Fruit fly (Drosophila melanogaster) whole organism, embryonic: ENCODE measurements around the gene CG43897.

Experiments
- CG10321 ChIP-seq: fragments of 200-800 bp; sonication (Bioruptor generic); IDR thresholded peaks from 2 replicates; pipeline ENCODE4 v1.3.6; 2022; ENCODE audit warnings: missing biosample characterization, missing genetic modification characterization
- CG10565 ChIP-seq: fragments of 200-800 bp; sonication (Bioruptor generic); optimal IDR thresholded peaks from 3 replicates; lab custom pipeline; 2016; ENCODE audit warnings: missing biosample characterization, mild to moderate bottlenecking, missing genetic modification characterization
- CG11696 ChIP-seq: fragments of 200-800 bp; sonication (Bioruptor generic); IDR thresholded peaks from 2 replicates; pipeline ENCODE4 v1.3.6; 2022; ENCODE audit warnings: missing biosample characterization, missing genetic modification characterization
- CG12071 ChIP-seq: fragments of 200-800 bp; sonication (Bioruptor generic); optimal IDR thresholded peaks from 3 replicates; lab custom pipeline; 2018; ENCODE audit warnings: missing biosample characterization, mild to moderate bottlenecking, missing genetic modification characterization
- CG14050 ChIP-seq: fragments of 200-800 bp; sonication (Bioruptor generic); IDR thresholded peaks from 3 replicates; pipeline ENCODE4 v1.3.6; 2022; ENCODE audit warnings: missing biosample characterization, missing genetic modification characterization
- CG14860 ChIP-seq: fragments of 200-800 bp; sonication (Bioruptor generic); IDR thresholded peaks from 3 replicates; pipeline ENCODE4 v1.3.6; 2022; ENCODE audit warnings: missing biosample characterization, missing genetic modification characterization; ENCODE audit not compliant: partially characterized antibody
- CG15011 ChIP-seq: fragments of 200-800 bp; sonication (Bioruptor generic); optimal IDR thresholded peaks from 3 replicates; lab custom pipeline; 2018; ENCODE audit warnings: missing biosample characterization, mild to moderate bottlenecking, missing genetic modification characterization
- CG15479 ChIP-seq: fragments of 200-800 bp; sonication (Bioruptor generic); optimal IDR thresholded peaks from 3 replicates; lab custom pipeline; 2019; ENCODE audit warnings: missing biosample characterization, mild to moderate bottlenecking, missing genetic modification characterization, moderate library complexity
- CG1647 ChIP-seq: fragments of 200-800 bp; sonication (Bioruptor generic); optimal IDR thresholded peaks from 3 replicates; lab custom pipeline; 2016; ENCODE audit warnings: missing biosample characterization, missing genetic modification characterization
- CG16813 ChIP-seq: fragments of 200-800 bp; sonication (Bioruptor generic); IDR thresholded peaks from 3 replicates; pipeline ENCODE4 v1.3.6; 2022; ENCODE audit warnings: missing biosample characterization, missing genetic modification characterization; ENCODE audit not compliant: partially characterized antibody
- CG17186 ChIP-seq: fragments of 200-800 bp; sonication (Bioruptor generic); optimal IDR thresholded peaks from 3 replicates; lab custom pipeline; 2017; ENCODE audit warnings: missing biosample characterization, missing genetic modification reagents, missing genetic modification characterization
- CG2116 ChIP-seq: fragments of 200-800 bp; sonication (Bioruptor generic); optimal IDR thresholded peaks from 3 replicates; lab custom pipeline; 2018; ENCODE audit warnings: missing biosample characterization, mild to moderate bottlenecking, missing genetic modification characterization
- CG30020 ChIP-seq: fragments of 200-800 bp; optimal IDR thresholded peaks from 2 replicates; lab custom pipeline; 2019; ENCODE audit warnings: missing biosample characterization, mild to moderate bottlenecking, missing genetic modification characterization, moderate library complexity
- CG30403 ChIP-seq: fragments of 200-800 bp; sonication (Bioruptor generic); optimal IDR thresholded peaks from 3 replicates; lab custom pipeline; 2016; ENCODE audit warnings: missing biosample characterization, missing genetic modification characterization
- CG42726 ChIP-seq: fragments of 200-800 bp; sonication (Bioruptor generic); IDR thresholded peaks from 2 replicates; pipeline ENCODE4 v1.3.6; 2022; ENCODE audit warnings: missing biosample characterization, missing genetic modification characterization; ENCODE audit not compliant: partially characterized antibody
- CG4424 ChIP-seq: fragments of 200-800 bp; sonication (Bioruptor generic); optimal IDR thresholded peaks from 3 replicates; lab custom pipeline; 2016; ENCODE audit warnings: missing biosample characterization, missing genetic modification characterization
- CG7839 ChIP-seq: fragments of 200-800 bp; sonication (Bioruptor generic); optimal IDR thresholded peaks from 3 replicates; lab custom pipeline; 2018; ENCODE audit warnings: missing biosample characterization, mild to moderate bottlenecking, missing genetic modification characterization, moderate library complexity
- CG8290 ChIP-seq, 3 experiments: fragments of 200-800 bp; sonication (Bioruptor generic); optimal IDR thresholded peaks; 2 replicates each; lab custom pipeline; 2016 to 2019; ENCODE audit warnings: missing biosample characterization in 3 of 3, missing genetic modification characterization in 3 of 3, mild to moderate bottlenecking in 2 of 3, moderate library complexity in 1 of 3
- CG8924 ChIP-seq: fragments of 200-800 bp; optimal IDR thresholded peaks from 3 replicates; lab custom pipeline; 2019; ENCODE audit warnings: missing biosample characterization, mild to moderate bottlenecking, missing genetic modification characterization, moderate library complexity
- CG9797 ChIP-seq: fragments of 200-800 bp; sonication (Bioruptor generic); optimal IDR thresholded peaks from 3 replicates; lab custom pipeline; 2018; ENCODE audit warnings: missing biosample characterization, mild to moderate bottlenecking, missing genetic modification characterization
- CG9876 ChIP-seq: fragments of 200-800 bp; sonication (Bioruptor generic); optimal IDR thresholded peaks from 2 replicates; lab custom pipeline; 2016; ENCODE audit warnings: missing biosample characterization, missing genetic modification characterization
- D19A ChIP-seq: fragments of 200-800 bp; optimal IDR thresholded peaks from 3 replicates; lab custom pipeline; 2019; ENCODE audit warnings: missing biosample characterization, mild to moderate bottlenecking, missing genetic modification characterization, moderate library complexity
- Dref ChIP-seq: fragments of 200-800 bp; sonication (Bioruptor generic); IDR thresholded peaks from 2 replicates; pipeline ENCODE4 v1.3.6; 2022; ENCODE audit warnings: missing biosample characterization, missing genetic modification characterization
- E2f1 ChIP-seq: fragments of 200-800 bp; sonication (Bioruptor generic); IDR thresholded peaks from 2 replicates; pipeline ENCODE4 v1.3.6; 2022; ENCODE audit warnings: missing biosample characterization, missing genetic modification characterization
- E2f2 ChIP-seq: fragments of 200-800 bp; sonication (Bioruptor generic); IDR thresholded peaks from 2 replicates; pipeline ENCODE4 v1.3.6; 2022; ENCODE audit warnings: missing biosample characterization, missing genetic modification characterization
- Gsc ChIP-seq: fragments of 200-800 bp; sonication (Bioruptor generic); IDR thresholded peaks from 2 replicates; pipeline ENCODE4 v1.3.6; 2022; ENCODE audit warnings: missing biosample characterization, missing genetic modification characterization
- H2.0 ChIP-seq: fragments of 200-800 bp; sonication (Bioruptor generic); IDR thresholded peaks from 2 replicates; pipeline ENCODE4 v1.3.6; 2022; ENCODE audit warnings: missing biosample characterization, missing genetic modification characterization
- HmgZ ChIP-seq: fragments of 200-800 bp; sonication (Bioruptor generic); optimal IDR thresholded peaks from 2 replicates; lab custom pipeline; 2018; ENCODE audit warnings: missing biosample characterization, mild to moderate bottlenecking, missing genetic modification characterization
- Hmr ChIP-seq: fragments of 200-800 bp; sonication (Bioruptor generic); optimal IDR thresholded peaks from 3 replicates; lab custom pipeline; 2017; ENCODE audit warnings: mild to moderate bottlenecking, missing biosample characterization, missing genetic modification reagents, missing genetic modification characterization
- Max ChIP-seq: fragments of 200-800 bp; sonication (Bioruptor generic); optimal IDR thresholded peaks from 2 replicates; lab custom pipeline; 2016; ENCODE audit warnings: missing biosample characterization, mild to moderate bottlenecking, missing genetic modification characterization
- NC2β ChIP-seq: fragments of 200-800 bp; sonication (Bioruptor generic); optimal IDR thresholded peaks from 2 replicates; lab custom pipeline; 2016; ENCODE audit warnings: missing biosample characterization, missing genetic modification characterization
- Sry-β ChIP-seq: fragments of 200-800 bp; sonication (Bioruptor generic); optimal IDR thresholded peaks from 2 replicates; lab custom pipeline; 2018; ENCODE audit warnings: missing biosample characterization, mild to moderate bottlenecking, missing genetic modification characterization, moderate library complexity
- Stat92E ChIP-seq, 3 experiments: fragments of >200 bp in 2 of 3; fragments of 200-800 bp in 1 of 3; sonication (Bioruptor generic) in 1 of 3; optimal IDR thresholded peaks; 2 replicates each; lab custom pipeline; 2017 to 2019; ENCODE audit warnings: missing biosample characterization in 3 of 3, missing genetic modification characterization in 3 of 3, mild to moderate bottlenecking in 1 of 3, moderate library complexity in 1 of 3
- Tbp ChIP-seq: fragments of >200 bp; optimal IDR thresholded peaks from 2 replicates; lab custom pipeline; 2018; ENCODE audit warnings: missing biosample characterization, missing genetic modification characterization
- ato ChIP-seq: fragments of 200-800 bp; sonication (Bioruptor generic); IDR thresholded peaks from 2 replicates; pipeline ENCODE4 v1.3.6; 2022; ENCODE audit warnings: missing biosample characterization, missing genetic modification characterization; ENCODE audit not compliant: partially characterized antibody
- cato ChIP-seq: fragments of 200-800 bp; sonication (Bioruptor generic); optimal IDR thresholded peaks from 2 replicates; lab custom pipeline; 2016; ENCODE audit warnings: missing biosample characterization, missing genetic modification characterization, borderline replicate concordance
- exex ChIP-seq: fragments of 200-800 bp; sonication (Bioruptor generic); optimal IDR thresholded peaks from 4 replicates; lab custom pipeline; 2018; ENCODE audit warnings: missing biosample characterization, mild to moderate bottlenecking, missing genetic modification characterization, moderate library complexity
- fu2 ChIP-seq: fragments of 200-800 bp; sonication (Bioruptor generic); optimal IDR thresholded peaks from 2 replicates; lab custom pipeline; 2016; ENCODE audit warnings: missing biosample characterization, missing genetic modification characterization
- hbn ChIP-seq: fragments of 200-800 bp; sonication (Bioruptor generic); IDR thresholded peaks from 2 replicates; pipeline ENCODE4 v1.3.6; 2022; ENCODE audit warnings: missing biosample characterization, missing genetic modification characterization; ENCODE audit not compliant: partially characterized antibody
- knrl ChIP-seq: fragments of 200-800 bp; sonication (Bioruptor generic); IDR thresholded peaks from 3 replicates; pipeline ENCODE4 v1.3.6; 2022; ENCODE audit warnings: missing biosample characterization, missing genetic modification characterization; ENCODE audit not compliant: partially characterized antibody
- pita ChIP-seq: fragments of 200-800 bp; sonication (Bioruptor generic); optimal IDR thresholded peaks from 2 replicates; lab custom pipeline; 2017; ENCODE audit warnings: missing biosample characterization, mild to moderate bottlenecking, missing genetic modification characterization
- so ChIP-seq: fragments of 200-800 bp; sonication (Bioruptor generic); IDR thresholded peaks from 3 replicates; pipeline ENCODE4 v1.3.6; 2022; ENCODE audit warnings: missing biosample characterization, missing genetic modification characterization
- ssp ChIP-seq: fragments of 200-800 bp; sonication (Bioruptor generic); IDR thresholded peaks from 2 replicates; pipeline ENCODE4 v1.3.6; 2022; ENCODE audit warnings: missing biosample characterization, missing genetic modification characterization
- tio ChIP-seq: fragments of 200-800 bp; sonication (Bioruptor generic); optimal IDR thresholded peaks from 2 replicates; lab custom pipeline; 2017; ENCODE audit warnings: missing biosample characterization, missing genetic modification characterization, inconsistent platforms
- vnd ChIP-seq: fragments of 200-800 bp; sonication (Bioruptor generic); IDR thresholded peaks from 3 replicates; pipeline ENCODE4 v1.3.6; 2022; ENCODE audit warnings: missing biosample characterization, missing genetic modification characterization; ENCODE audit not compliant: partially characterized antibody
- zen2 ChIP-seq: fragments of 200-800 bp; sonication (Bioruptor generic); IDR thresholded peaks from 3 replicates; pipeline ENCODE4 v1.3.6; 2022; ENCODE audit warnings: missing biosample characterization, missing genetic modification characterization; ENCODE audit not compliant: partially characterized antibody
- zfh1 ChIP-seq: fragments of 200-800 bp; sonication (Bioruptor generic); IDR thresholded peaks from 3 replicates; pipeline ENCODE4 v1.3.6; 2022; ENCODE audit warnings: missing biosample characterization, missing genetic modification characterization

CG43897 gene

DNA sequence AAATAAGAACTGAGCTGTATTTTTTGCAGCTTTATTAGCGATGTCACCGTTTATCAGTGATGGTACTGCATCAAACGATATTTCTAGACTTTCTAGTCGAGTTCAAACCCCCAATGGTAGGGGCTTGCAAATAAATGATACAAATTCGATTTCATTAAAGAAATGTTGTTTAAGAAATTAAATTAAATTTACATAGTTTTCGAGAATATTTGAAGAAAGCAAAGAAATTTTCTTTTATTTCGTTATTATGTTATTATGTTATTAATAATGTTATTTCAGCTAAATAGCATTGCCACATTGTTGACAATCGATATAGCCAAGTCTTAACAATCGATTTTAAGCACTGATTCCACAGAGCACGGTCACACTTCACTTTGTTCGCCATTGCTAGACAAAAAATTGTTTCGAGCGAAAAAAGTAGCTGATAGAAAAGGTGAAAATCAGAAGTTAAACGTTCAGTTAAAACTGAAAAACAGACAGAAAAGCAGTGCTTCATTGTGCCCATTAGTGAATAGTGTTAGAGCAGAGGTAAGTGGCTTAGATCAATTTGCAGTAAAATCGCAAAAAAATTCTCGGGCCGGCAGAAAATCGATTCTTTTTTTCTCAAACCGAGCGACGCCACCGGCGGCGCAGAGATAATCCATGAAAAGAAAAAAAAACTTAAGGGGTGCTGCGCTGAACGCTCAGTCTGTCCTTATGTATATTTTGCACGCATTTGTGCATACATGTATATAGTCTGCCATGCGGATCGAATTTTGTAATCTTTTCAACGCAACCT is 50.8 kb downstream of the CG43897 start, which contains the start of the genes iPLA2-VIA and Ciz1 (continued):
- TF ChIP-seq Sry-β (GFP tag; lab: Kevin White, UChicago) = peak; percentile 4
- no peak for TF ChIP-seq E2f2
- peak; percentile 89 for TF ChIP-seq CG2116 (GFP tag; lab: Kevin White, UChicago)
- no peak for TF ChIP-seq CG15011 (GFP tag; lab: Kevin White, UChicago)
- peak; percentile 42 for TF ChIP-seq Max (GFP tag; lab: Kevin White, UChicago)
- no peak for TF ChIP-seq cato (GFP tag; lab: Kevin White, UChicago)
- 0 out of 2 replicates have a peak, but pooled peaks have one; percentile 47 for TF ChIP-seq CG42726 (GFP tag; lab: Robert Waterston, UW)
- no peak for TF ChIP-seq CG9876 (GFP tag; lab: Kevin White, UChicago)
- TF ChIP-seq tio (GFP tag; lab: Kevin White, UChicago) = no peak
- TF ChIP-seq CG14860 (GFP tag; lab: Robert Waterston, UW) = peak; percentile 64; the same call in 2 of the 3 replicates
- no peak for TF ChIP-seq CG14050 (GFP tag; lab: Robert Waterston, UW)
- TF ChIP-seq ato (GFP tag; lab: Robert Waterston, UW) = 0 out of 2 replicates have a peak, but pooled peaks have one; percentile 9
- no peak for TF ChIP-seq CG10321 (GFP tag; lab: Robert Waterston, UW)
- no peak for TF ChIP-seq Gsc (GFP tag; lab: Robert Waterston, UW)
- TF ChIP-seq vnd (GFP tag; lab: Robert Waterston, UW) = peak; percentile 74
- no peak for TF ChIP-seq CG12071 (GFP tag; lab: Kevin White, UChicago)
- TF ChIP-seq CG30020 (tag; lab: Kevin White, UChicago) = peak; percentile 59
- peak; percentile 50 for TF ChIP-seq CG8924
- no peak for TF ChIP-seq CG7839 (tag; lab: Kevin White, UChicago)
- TF ChIP-seq E2f1 (GFP tag; lab: Robert Waterston, UW) = no peak
- no peak for TF ChIP-seq H2.0 (GFP tag; lab: Robert Waterston, UW)
- TF ChIP-seq pita (GFP tag; lab: Kevin White, UChicago) = peak; percentile 56
- TF ChIP-seq knrl = peak; percentile 91
- TF ChIP-seq ssp = 0 out of 2 replicates have a peak, but pooled peaks have one; percentile 11
- peak; percentile 51 for TF ChIP-seq CG30403 (GFP tag; lab: Kevin White, UChicago)
- TF ChIP-seq Hmr (GFP tag; lab: Kevin White, UChicago) = no peak
- peak; percentile 16 for TF ChIP-seq CG1647
- TF ChIP-seq Dref (GFP tag; lab: Robert Waterston, UW) = peak; percentile 71
- no peak for TF ChIP-seq Stat92E (GFP tag; optimal IDR thresholded peaks at IDR 0.05; lab: Kevin White, UChicago)
- TF ChIP-seq fu2 (GFP tag; lab: Kevin White, UChicago) = no peak
- peak; percentile 50; the same call in 1 of the 2 replicates for TF ChIP-seq hbn (GFP tag; lab: Robert Waterston, UW)
- peak; percentile 24 for TF ChIP-seq exex (tag; lab: Kevin White, UChicago)
- TF ChIP-seq CG4424 (GFP tag; lab: Kevin White, UChicago) = peak; percentile 32
- TF ChIP-seq CG16813 = peak; percentile 81; the same call in 2 of the 3 replicates
- no peak for TF ChIP-seq Tbp (GFP tag; lab: Kevin White, UChicago)
- no peak for TF ChIP-seq NC2β
- no peak for TF ChIP-seq so
- no peak; the same call in 2 of the 3 replicates for TF ChIP-seq zen2 (GFP tag; lab: Robert Waterston, UW)
- TF ChIP-seq CG9797 = peak; percentile 82
- TF ChIP-seq zfh1 (GFP tag; lab: Robert Waterston, UW) = no peak
- TF ChIP-seq HmgZ (tag; lab: Kevin White, UChicago) = peak; percentile 8
- TF ChIP-seq CG8290 (GFP tag; optimal IDR thresholded peaks at IDR 0.05; lab: Kevin White, UChicago) = peak; percentile 54
- no peak for TF ChIP-seq CG8290 (tag; optimal IDR thresholded peaks at IDR 0.05; lab: Kevin White, UChicago)
- TF ChIP-seq D19A = no peak
- TF ChIP-seq CG10565 = no peak
- TF ChIP-seq CG15479 (GFP tag; lab: Kevin White, UChicago) = no peak
- no peak for TF ChIP-seq CG11696 (GFP tag; lab: Robert Waterston, UW)
- peak; percentile 28 for TF ChIP-seq CG17186 (GFP tag; lab: Kevin White, UChicago)
